Worm (Caenorhabditis elegans) whole organism, midembryonic: ENCODE data around the gene eat-2.

ENCODE experiments used
- T22C8.4 ChIP-seq: fragments of 200-800 bp; sonication (Bioruptor generic); IDR thresholded peaks from 2 replicates; pipeline ENCODE4 v1.3.6; 2022; ENCODE audit warnings: missing genetic modification characterization, missing compliant biosample characterization
- cog-1 ChIP-seq: sonication (generic microtip); optimal IDR thresholded peaks from 2 replicates; lab custom pipeline; 2016; ENCODE audit warnings: missing genetic modification characterization, missing compliant biosample characterization
- flt-1 ChIP-seq: fragments of 200-800 bp; sonication (Bioruptor generic); IDR thresholded peaks from 2 replicates; pipeline ENCODE4 v1.3.6; 2022; ENCODE audit warnings: missing genetic modification characterization, missing compliant biosample characterization
- klf-2 ChIP-seq: fragments of 200-800 bp; sonication (Bioruptor generic); conservative IDR thresholded peaks from 2 replicates; pipeline ENCODE4 v1.3.6; 2022; ENCODE audit warnings: missing genetic modification reagents, missing genetic modification characterization, missing compliant biosample characterization
- ref-1 ChIP-seq: fragments of 200-800 bp; sonication (Bioruptor generic); conservative IDR thresholded peaks from 2 replicates; pipeline ENCODE4 v1.3.6; 2022; ENCODE audit warnings: missing genetic modification reagents, missing genetic modification characterization, missing compliant biosample characterization
- tab-1 ChIP-seq: fragments of 200-800 bp; sonication (Bioruptor generic); IDR thresholded peaks from 2 replicates; pipeline ENCODE4 v1.3.6; 2022; ENCODE audit warnings: missing genetic modification characterization, missing compliant biosample characterization
- ztf-23 ChIP-seq: fragments of 200-800 bp; sonication (Bioruptor generic); IDR thresholded peaks from 2 replicates; pipeline ENCODE4 v1.3.6; 2022; ENCODE audit warnings: missing genetic modification reagents, missing genetic modification characterization, missing compliant biosample characterization
- ztf-29 ChIP-seq: fragments of 200-800 bp; sonication (Bioruptor generic); IDR thresholded peaks from 2 replicates; pipeline ENCODE4 v1.3.6; 2022; ENCODE audit warnings: missing genetic modification reagents, missing genetic modification characterization, missing compliant biosample characterization

DNA sequence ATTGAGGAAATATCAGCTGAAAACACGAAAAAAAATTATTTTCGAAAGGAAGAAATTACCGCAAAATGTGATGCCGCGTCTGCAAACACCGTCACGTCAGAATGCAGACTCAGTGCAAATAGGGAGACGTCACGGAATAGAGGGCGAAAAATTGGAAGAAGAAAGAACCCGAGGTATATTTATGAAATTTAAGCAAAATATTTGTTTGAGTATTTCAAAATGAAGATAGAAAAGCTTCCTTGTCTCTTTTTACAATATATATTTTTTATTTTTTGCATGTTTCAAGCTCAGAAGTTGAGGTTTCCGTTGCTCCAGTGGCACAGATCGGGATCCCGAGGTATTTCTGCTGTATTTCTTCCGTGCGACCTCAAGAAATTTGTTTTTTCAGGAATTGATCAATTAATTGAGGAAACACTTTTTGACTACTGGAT lies 27.6 kb downstream of the eat-2 start, which contains the start of gene W03H9.2:
- TF ChIP-seq flt-1 (GFP tag; lab: Robert Waterston, UW) (peak; percentile 66), ztf-29 (GFP tag; lab: Robert Waterston, UW) (0 out of 2 replicates have a peak, but pooled peaks have one; percentile 56), T22C8.4 (no peak), tab-1 (GFP tag; lab: Robert Waterston, UW) (no peak), ref-1 (GFP tag; lab: Robert Waterston, UW) (no peak), ztf-23 (peak; percentile 80), cog-1 (tag; lab: Kevin White, UChicago) (peak; percentile 92), klf-2 (peak; percentile 78)
